Fruit fly (Drosophila melanogaster) whole organism, embryonic: ENCODE results near the gene idc.

Experiments
- Aef1 ChIP-seq: fragments of 200-800 bp; sonication (Bioruptor generic); IDR thresholded peaks from 3 replicates; pipeline ENCODE4 v1.3.6; 2022; ENCODE audit warnings: missing biosample characterization, missing genetic modification characterization
- CG10565 ChIP-seq: fragments of 200-800 bp; sonication (Bioruptor generic); optimal IDR thresholded peaks from 3 replicates; lab custom pipeline; 2016; ENCODE audit warnings: missing biosample characterization, mild to moderate bottlenecking, missing genetic modification characterization
- CG11247 ChIP-seq: fragments of 200-800 bp; sonication (Bioruptor generic); IDR thresholded peaks from 2 replicates; pipeline ENCODE4 v1.3.6; 2022; ENCODE audit warnings: missing biosample characterization, missing genetic modification characterization
- CG11695 ChIP-seq: fragments of 200-800 bp; sonication (Bioruptor generic); IDR thresholded peaks from 3 replicates; pipeline ENCODE4 v1.3.6; 2022; ENCODE audit warnings: missing biosample characterization, missing genetic modification characterization
- CG12236 ChIP-seq: fragments of 200-800 bp; sonication (Bioruptor generic); optimal IDR thresholded peaks from 2 replicates; lab custom pipeline; 2016; ENCODE audit warnings: missing biosample characterization, missing genetic modification characterization
- CG12942 ChIP-seq: fragments of 200-800 bp; sonication (Bioruptor generic); optimal IDR thresholded peaks from 3 replicates; lab custom pipeline; 2016; ENCODE audit warnings: missing biosample characterization, missing genetic modification characterization
- CG1529 ChIP-seq: fragments of 200-800 bp; sonication (Bioruptor generic); optimal IDR thresholded peaks from 3 replicates; lab custom pipeline; 2018; ENCODE audit warnings: missing biosample characterization, missing genetic modification characterization
- CG1647 ChIP-seq: fragments of 200-800 bp; sonication (Bioruptor generic); optimal IDR thresholded peaks from 3 replicates; lab custom pipeline; 2016; ENCODE audit warnings: missing biosample characterization, missing genetic modification characterization
- CG16815 ChIP-seq: fragments of 200-800 bp; sonication (Bioruptor generic); optimal IDR thresholded peaks from 3 replicates; lab custom pipeline; 2017; ENCODE audit warnings: missing biosample characterization, mild to moderate bottlenecking, missing genetic modification characterization
- CG16863 ChIP-seq: fragments of 200-800 bp; sonication (Bioruptor generic); optimal IDR thresholded peaks from 3 replicates; lab custom pipeline; 2016; ENCODE audit warnings: missing biosample characterization, missing genetic modification characterization
- CG2116 ChIP-seq: fragments of 200-800 bp; sonication (Bioruptor generic); optimal IDR thresholded peaks from 3 replicates; lab custom pipeline; 2018; ENCODE audit warnings: missing biosample characterization, mild to moderate bottlenecking, missing genetic modification characterization
- CG2889 ChIP-seq: fragments of 200-800 bp; sonication (Bioruptor generic); IDR thresholded peaks from 3 replicates; pipeline ENCODE4 v1.3.6; 2022; ENCODE audit warnings: missing biosample characterization, missing genetic modification characterization
- CG32772 ChIP-seq: fragments of 200-800 bp; sonication (Bioruptor generic); IDR thresholded peaks from 2 replicates; pipeline ENCODE4 v1.3.6; 2022; ENCODE audit warnings: missing biosample characterization, missing genetic modification characterization
- CG34422 ChIP-seq: fragments of 200-800 bp; sonication (Bioruptor generic); IDR thresholded peaks from 3 replicates; pipeline ENCODE4 v1.3.6; 2022; ENCODE audit warnings: missing biosample characterization, missing genetic modification characterization
- CG6683 ChIP-seq: fragments of 200-800 bp; sonication (Bioruptor generic); optimal IDR thresholded peaks from 2 replicates; lab custom pipeline; 2017; ENCODE audit warnings: missing biosample characterization, mild to moderate bottlenecking, missing genetic modification characterization, missing genetic modification reagents
- CG7745 ChIP-seq: fragments of 200-800 bp; sonication (Bioruptor generic); optimal IDR thresholded peaks from 2 replicates; lab custom pipeline; 2018; ENCODE audit warnings: missing biosample characterization, mild to moderate bottlenecking, missing genetic modification characterization, moderate library complexity
- CG7963 ChIP-seq: fragments of 200-800 bp; sonication (Bioruptor generic); IDR thresholded peaks from 3 replicates; pipeline ENCODE4 v1.3.6; 2022; ENCODE audit warnings: missing biosample characterization, missing genetic modification characterization; ENCODE audit not compliant: partially characterized antibody
- CG8388 ChIP-seq: fragments of 200-800 bp; sonication (Bioruptor generic); optimal IDR thresholded peaks from 2 replicates; lab custom pipeline; 2019; ENCODE audit warnings: missing biosample characterization, mild to moderate bottlenecking, missing genetic modification characterization, moderate library complexity
- CG9609 ChIP-seq: fragments of 200-800 bp; sonication (Bioruptor generic); optimal IDR thresholded peaks from 3 replicates; lab custom pipeline; 2016; ENCODE audit warnings: missing biosample characterization, missing genetic modification characterization
- CHES-1-like ChIP-seq: fragments of 200-800 bp; sonication (Bioruptor generic); optimal IDR thresholded peaks from 2 replicates; lab custom pipeline; 2016; ENCODE audit warnings: missing biosample characterization, missing genetic modification characterization
- CoRest ChIP-seq: fragments of 200-800 bp; sonication (Bioruptor generic); optimal IDR thresholded peaks from 3 replicates; lab custom pipeline; 2018; ENCODE audit warnings: missing biosample characterization, mild to moderate bottlenecking, missing genetic modification characterization, moderate library complexity
- D ChIP-seq, 2 experiments: fragments of 200-800 bp in 1 of 2; fragments of >200 bp in 1 of 2; sonication (Bioruptor generic) in 1 of 2; optimal IDR thresholded peaks; 2 replicates in 1 of 2; 3 replicates in 1 of 2; lab custom pipeline; 2017; ENCODE audit warnings: mild to moderate bottlenecking in 1 of 2, missing biosample characterization in 1 of 2, missing genetic modification characterization in 1 of 2, missing genetic modification reagents in 1 of 2
- Dfd ChIP-seq, 2 experiments: fragments of >200 bp; optimal IDR thresholded peaks; 2 replicates each; lab custom pipeline; 2017; ENCODE audit warnings: missing biosample characterization in 2 of 2, missing genetic modification characterization in 2 of 2
- Dref ChIP-seq: fragments of 200-800 bp; sonication (Bioruptor generic); IDR thresholded peaks from 2 replicates; pipeline ENCODE4 v1.3.6; 2022; ENCODE audit warnings: missing biosample characterization, missing genetic modification characterization
- H15 ChIP-seq: fragments of 200-800 bp; sonication (Bioruptor generic); IDR thresholded peaks from 3 replicates; pipeline ENCODE4 v1.3.6; 2022; ENCODE audit warnings: missing biosample characterization, missing genetic modification characterization
- Hmx ChIP-seq: fragments of 200-800 bp; sonication (Bioruptor generic); optimal IDR thresholded peaks from 2 replicates; lab custom pipeline; 2016; ENCODE audit warnings: missing biosample characterization, missing genetic modification characterization
- Hr78 ChIP-seq, 2 experiments: fragments of 200-800 bp in 1 of 2; fragments of >200 bp in 1 of 2; sonication (Bioruptor generic) in 1 of 2; optimal IDR thresholded peaks; 2 replicates each; lab custom pipeline; 2017 to 2019; ENCODE audit warnings: missing biosample characterization in 2 of 2, missing genetic modification characterization in 2 of 2, mild to moderate bottlenecking in 1 of 2, moderate library complexity in 1 of 2
- MESR4 ChIP-seq: fragments of 200-800 bp; sonication (Bioruptor generic); optimal IDR thresholded peaks from 2 replicates; lab custom pipeline; 2018; ENCODE audit warnings: missing biosample characterization, mild to moderate bottlenecking, missing genetic modification characterization, moderate library complexity
- NC2β ChIP-seq: fragments of 200-800 bp; sonication (Bioruptor generic); optimal IDR thresholded peaks from 2 replicates; lab custom pipeline; 2016; ENCODE audit warnings: missing biosample characterization, missing genetic modification characterization
- Oaz ChIP-seq: fragments of 200-800 bp; sonication (Bioruptor generic); IDR thresholded peaks from 2 replicates; pipeline ENCODE4 v1.3.6; 2022; ENCODE audit warnings: missing biosample characterization, missing genetic modification characterization
- Optix ChIP-seq: fragments of 200-800 bp; sonication (Bioruptor generic); IDR thresholded peaks from 3 replicates; pipeline ENCODE4 v1.3.6; 2022; ENCODE audit warnings: missing biosample characterization, missing genetic modification characterization
- Scr ChIP-seq: fragments of 200-800 bp; sonication (Bioruptor generic); IDR thresholded peaks from 2 replicates; pipeline ENCODE4 v1.3.6; 2022; ENCODE audit warnings: missing biosample characterization, missing genetic modification characterization; ENCODE audit not compliant: partially characterized antibody
- Six4 ChIP-seq: fragments of 200-800 bp; sonication (Bioruptor generic); optimal IDR thresholded peaks from 2 replicates; lab custom pipeline; 2016; ENCODE audit warnings: missing biosample characterization, missing genetic modification characterization
- Sox102F ChIP-seq: fragments of 200-800 bp; sonication (Bioruptor generic); optimal IDR thresholded peaks from 2 replicates; lab custom pipeline; 2018; ENCODE audit warnings: missing biosample characterization, mild to moderate bottlenecking, missing genetic modification characterization, moderate library complexity
- Stat92E ChIP-seq, 3 experiments: fragments of >200 bp in 2 of 3; fragments of 200-800 bp in 1 of 3; sonication (Bioruptor generic) in 1 of 3; optimal IDR thresholded peaks; 2 replicates each; lab custom pipeline; 2017 to 2019; ENCODE audit warnings: missing biosample characterization in 3 of 3, missing genetic modification characterization in 3 of 3, mild to moderate bottlenecking in 1 of 3, moderate library complexity in 1 of 3
- bowl ChIP-seq: fragments of 200-800 bp; sonication (Bioruptor generic); IDR thresholded peaks from 2 replicates; pipeline ENCODE4 v1.3.6; 2022; ENCODE audit warnings: missing biosample characterization, missing genetic modification characterization
- br ChIP-seq: fragments of >200 bp; optimal IDR thresholded peaks from 2 replicates; lab custom pipeline; 2017
- cg ChIP-seq: fragments of 200-800 bp; sonication (Bioruptor generic); optimal IDR thresholded peaks from 3 replicates; lab custom pipeline; 2019; ENCODE audit warnings: missing biosample characterization, mild to moderate bottlenecking, missing genetic modification characterization, moderate library complexity
- crol ChIP-seq: fragments of 200-800 bp; sonication (Bioruptor generic); IDR thresholded peaks from 2 replicates; pipeline ENCODE4 v1.3.6; 2022; ENCODE audit warnings: missing biosample characterization, missing genetic modification characterization
- dm ChIP-seq: fragments of 200-800 bp; sonication (Bioruptor generic); optimal IDR thresholded peaks from 3 replicates; lab custom pipeline; 2016; ENCODE audit warnings: missing biosample characterization, missing genetic modification characterization
- exex ChIP-seq: fragments of 200-800 bp; sonication (Bioruptor generic); optimal IDR thresholded peaks from 4 replicates; lab custom pipeline; 2018; ENCODE audit warnings: missing biosample characterization, mild to moderate bottlenecking, missing genetic modification characterization, moderate library complexity
- gro ChIP-seq: fragments of 200-800 bp; sonication (Bioruptor generic); optimal IDR thresholded peaks from 2 replicates; lab custom pipeline; 2016; ENCODE audit warnings: missing biosample characterization, missing genetic modification characterization
- nom ChIP-seq: fragments of 200-800 bp; sonication (Bioruptor generic); optimal IDR thresholded peaks from 2 replicates; lab custom pipeline; 2017; ENCODE audit warnings: missing biosample characterization, missing genetic modification characterization, mild to moderate bottlenecking, moderate library complexity, missing genetic modification reagents
- pnt ChIP-seq: fragments of 200-800 bp; sonication (Bioruptor generic); optimal IDR thresholded peaks from 3 replicates; lab custom pipeline; 2016; ENCODE audit warnings: missing biosample characterization, missing genetic modification characterization
- pum ChIP-seq: fragments of 200-800 bp; sonication (Bioruptor generic); optimal IDR thresholded peaks from 2 replicates; lab custom pipeline; 2016; ENCODE audit warnings: missing biosample characterization, missing genetic modification characterization
- row ChIP-seq: fragments of 200-800 bp; sonication (Bioruptor generic); IDR thresholded peaks from 3 replicates; pipeline ENCODE4 v1.3.6; 2022; ENCODE audit warnings: missing biosample characterization, missing genetic modification characterization
- sens-2 ChIP-seq: fragments of 200-800 bp; sonication (Bioruptor generic); IDR thresholded peaks from 2 replicates; pipeline ENCODE4 v1.3.6; 2022; ENCODE audit warnings: missing biosample characterization, missing genetic modification characterization
- seq ChIP-seq: fragments of 200-800 bp; sonication (Bioruptor generic); IDR thresholded peaks from 2 replicates; pipeline ENCODE4 v1.3.6; 2022; ENCODE audit warnings: missing biosample characterization, missing genetic modification characterization
- tgo ChIP-seq: fragments of 200-800 bp; sonication (Bioruptor generic); IDR thresholded peaks from 3 replicates; pipeline ENCODE4 v1.3.6; 2022; ENCODE audit warnings: missing biosample characterization, missing genetic modification characterization
- wor ChIP-seq: fragments of 200-800 bp; sonication (Bioruptor generic); IDR thresholded peaks from 2 replicates; pipeline ENCODE4 v1.3.6; 2022; ENCODE audit warnings: missing biosample characterization, missing genetic modification characterization

Gene idc

dm6 chr3R:20021152-20021769, 10.4 kb upstream of the idc start, which contains the start of the genes PIG-L and psidin (continued):
- TF ChIP-seq dm (GFP tag; lab: Kevin White, UChicago) = peak; percentile 69
- no peak for TF ChIP-seq sens-2 (GFP tag; lab: Robert Waterston, UW)
- TF ChIP-seq CG34422 (GFP tag; lab: Robert Waterston, UW) = peak; percentile 79
- peak; percentile 72 for TF ChIP-seq pum
- no peak for TF ChIP-seq nom
- no peak for TF ChIP-seq D (optimal IDR thresholded peaks at IDR 0.05; lab: Kevin White, UChicago)
- TF ChIP-seq D (GFP tag; optimal IDR thresholded peaks at IDR 0.05; lab: Kevin White, UChicago) = peak; percentile 60
- peak; percentile 76 for TF ChIP-seq CG8388
- TF ChIP-seq H15 (GFP tag; lab: Robert Waterston, UW) = peak; percentile 21; the same call in 1 of the 3 replicates
- TF ChIP-seq seq (GFP tag; lab: Robert Waterston, UW) = peak; percentile 61; the same call in 1 of the 2 replicates
- 0 out of 2 replicates have a peak, but pooled peaks have one; percentile 23 for TF ChIP-seq bowl
- peak; percentile 98 for TF ChIP-seq Scr (GFP tag; lab: Robert Waterston, UW)
- TF ChIP-seq CoRest (tag; lab: Kevin White, UChicago) = peak; percentile 96
- peak; percentile 94 for TF ChIP-seq row (GFP tag; lab: Robert Waterston, UW)
- TF ChIP-seq CG32772 (GFP tag; lab: Robert Waterston, UW) = peak; percentile 51
- peak; percentile 50 for TF ChIP-seq Six4 (GFP tag; lab: Kevin White, UChicago)
- TF ChIP-seq CG7963 (GFP tag; lab: Robert Waterston, UW) = peak; percentile 81
- peak; percentile 43 for TF ChIP-seq exex
- TF ChIP-seq Dref = no peak
- TF ChIP-seq CG1529 (GFP tag; lab: Kevin White, UChicago) = peak; percentile 65
- peak; percentile 79 for TF ChIP-seq tgo (GFP tag; lab: Robert Waterston, UW)
- TF ChIP-seq CG2116 (GFP tag; lab: Kevin White, UChicago) = peak; percentile 68
- TF ChIP-seq CHES-1-like (GFP tag; lab: Kevin White, UChicago) = peak; percentile 58
- peak in 1 of 3 experiments; percentile 77 for TF ChIP-seq Stat92E (GFP tag; optimal IDR thresholded peaks at IDR 0.05; lab: Kevin White, UChicago)
- no peak for TF ChIP-seq gro (GFP tag; lab: Kevin White, UChicago)
- TF ChIP-seq Oaz (GFP tag; lab: Robert Waterston, UW) = peak; percentile 51; the same call in 1 of the 2 replicates
- TF ChIP-seq Aef1 = peak; percentile 61
- TF ChIP-seq CG12942 (GFP tag; lab: Kevin White, UChicago) = peak; percentile 80
- peak; percentile 75 for TF ChIP-seq CG16815 (GFP tag; lab: Kevin White, UChicago)
- TF ChIP-seq cg (GFP tag; lab: Kevin White, UChicago) = no peak
- peak; percentile 82 for TF ChIP-seq CG16863 (GFP tag; lab: Kevin White, UChicago)
- no peak for TF ChIP-seq CG10565 (GFP tag; lab: Kevin White, UChicago)
- TF ChIP-seq CG9609 = peak; percentile 79
- TF ChIP-seq CG2889 (GFP tag; lab: Robert Waterston, UW) = peak; percentile 65; the same call in 1 of the 3 replicates
- no peak for TF ChIP-seq MESR4 (GFP tag; lab: Kevin White, UChicago)
- TF ChIP-seq CG11247 = peak; percentile 60; the same call in 1 of the 2 replicates
- TF ChIP-seq Optix = peak; percentile 38; the same call in 1 of the 3 replicates
- no peak for TF ChIP-seq Dfd (GFP tag; optimal IDR thresholded peaks at IDR 0.05; lab: Kevin White, UChicago)
- peak; percentile 54 for TF ChIP-seq pnt (GFP tag; lab: Kevin White, UChicago)
- no peak for TF ChIP-seq Hr78 (GFP tag; optimal IDR thresholded peaks at IDR 0.05; lab: Kevin White, UChicago)
- peak; percentile 71 for TF ChIP-seq CG11695
- TF ChIP-seq CG6683 (GFP tag; lab: Kevin White, UChicago) = no peak
- peak; percentile 58 for TF ChIP-seq CG12236 (GFP tag; lab: Kevin White, UChicago)
- no peak for TF ChIP-seq Hmx (GFP tag; lab: Kevin White, UChicago)
- TF ChIP-seq wor (GFP tag; lab: Robert Waterston, UW) = peak; percentile 55
- TF ChIP-seq NC2β (GFP tag; lab: Kevin White, UChicago) = peak; percentile 80
- no peak for TF ChIP-seq CG7745 (tag; lab: Kevin White, UChicago)
- TF ChIP-seq Sox102F (GFP tag; lab: Kevin White, UChicago) = peak; percentile 86
- TF ChIP-seq CG1647 (GFP tag; lab: Kevin White, UChicago) = no peak
- TF ChIP-seq br (lab: Kevin White, UChicago) = no peak
- no peak for TF ChIP-seq crol
